Worm (Caenorhabditis elegans): ENCODE results near the gene nhr-44.
A peak's percentile ranks its signal among the peaks of the same experiment; 100 is the strongest.

DNA sequence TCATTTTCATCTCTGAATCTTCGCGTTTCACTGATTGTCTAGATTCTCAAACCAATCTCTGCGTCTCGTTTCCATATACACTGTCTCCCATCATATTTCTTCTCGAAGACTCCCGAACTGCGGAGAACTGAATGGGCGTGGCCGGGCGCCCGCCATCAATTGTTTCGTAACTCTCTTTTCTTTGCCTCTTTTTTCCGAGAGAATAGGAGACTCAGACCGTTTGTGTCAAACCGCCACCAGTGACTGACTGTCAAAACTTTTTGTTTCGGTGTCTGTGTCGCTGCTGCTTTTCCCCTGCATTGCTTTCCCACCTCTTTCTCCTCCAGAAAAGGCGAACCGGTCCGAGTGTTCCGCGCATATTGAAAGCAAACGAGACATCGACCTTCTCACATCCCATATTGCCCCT is 27.7 kb downstream of the nhr-44 start, which contains the start of gene unc-23:
- TF ChIP-seq aly-2 (tag; optimal IDR thresholded peaks at IDR 0.05): no peak
- TF ChIP-seq egl-27 (tag; optimal IDR thresholded peaks at IDR 0.05): peak; percentile 50
- TF ChIP-seq lin-15B (tag; optimal IDR thresholded peaks at IDR 0.05): peak; percentile 26
- peak; percentile 81 for TF ChIP-seq pha-4 (tag; optimal IDR thresholded peaks at IDR 0.05)
- no peak for TF ChIP-seq daf-12 (tag; optimal IDR thresholded peaks at IDR 0.05)
- TF ChIP-seq sea-2 (GFP tag; optimal IDR thresholded peaks at IDR 0.05): no peak
- peak; percentile 70 for TF ChIP-seq unc-62 (GFP tag; optimal IDR thresholded peaks at IDR 0.05)
- peak; percentile 56 for TF ChIP-seq ama-1 (optimal IDR thresholded peaks at IDR 0.05)
- no peak for TF ChIP-seq zag-1 (tag; optimal IDR thresholded peaks at IDR 0.05)
- peak; percentile 78 for TF ChIP-seq nfya-1 (tag; optimal IDR thresholded peaks at IDR 0.05; ENCODE audit: insufficient read depth)
- no peak for TF ChIP-seq nhr-76 (tag; optimal IDR thresholded peaks at IDR 0.05)
- no peak for TF ChIP-seq hmg-11 (tag; optimal IDR thresholded peaks at IDR 0.05)
